Worm (Caenorhabditis elegans) whole organism, young adult: ENCODE data around the gene hmg-5.

Source experiments
- F37B4.10 ChIP-seq: fragments of 200-800 bp; sonication (Bioruptor generic); IDR thresholded peaks from 2 replicates; pipeline ENCODE4 v1.3.6; 2022; ENCODE audit warnings: missing genetic modification characterization, missing compliant biosample characterization
- F55B11.4 ChIP-seq: sonication (generic microtip); optimal IDR thresholded peaks from 2 replicates; lab custom pipeline; 2016; ENCODE audit warnings: missing compliant biosample characterization, missing genetic modification characterization, borderline replicate concordance; ENCODE audit not compliant: insufficient read depth
- hmg-1.2 ChIP-seq: fragments of 200-800 bp; sonication (Bioruptor generic); IDR thresholded peaks from 2 replicates; pipeline ENCODE4 v1.3.6; 2022; ENCODE audit warnings: missing genetic modification reagents, missing genetic modification characterization, missing compliant biosample characterization
- lsl-1 ChIP-seq: fragments of 200-800 bp; sonication (Bioruptor generic); optimal IDR thresholded peaks from 2 replicates; lab custom pipeline; 2018; ENCODE audit warnings: mild to moderate bottlenecking, missing genetic modification characterization, moderate library complexity, missing compliant biosample characterization
- snpc-1.3 ChIP-seq: sonication (generic microtip); optimal IDR thresholded peaks from 2 replicates; lab custom pipeline; 2017; ENCODE audit warnings: missing genetic modification characterization, mild to moderate bottlenecking, missing compliant biosample characterization, antibody characterized with exemption, moderate library complexity, missing genotype, missing genetic modification reagents; ENCODE audit not compliant: insufficient read depth
- snpc-4 ChIP-seq, 5 experiments: fragments of 150-350 bp in 1 of 5; sonication (generic microtip) in 4 of 5; optimal IDR thresholded peaks; 2 replicates each; lab custom pipeline; 2014 to 2018; ENCODE audit warnings: missing genetic modification characterization in 5 of 5, missing biosample characterization in 3 of 5, antibody characterized with exemption in 2 of 5, mild to moderate bottlenecking in 2 of 5, missing compliant biosample characterization in 2 of 5, missing genotype in 2 of 5, moderate library complexity in 2 of 5, missing genetic modification reagents in 1 of 5
- sptf-2 ChIP-seq: fragments of 200-800 bp; sonication (Bioruptor generic); optimal IDR thresholded peaks from 2 replicates; lab custom pipeline; 2018; ENCODE audit warnings: mild to moderate bottlenecking, missing genetic modification characterization, missing compliant biosample characterization

- TF ChIP-seq snpc-1.3 (tag; lab: Kevin White, UChicago): no peak
- TF ChIP-seq F55B11.4 (tag; lab: Kevin White, UChicago): no peak
- TF ChIP-seq sptf-2: no peak
- TF ChIP-seq hmg-1.2 (GFP tag; lab: Robert Waterston, UW): no peak
- TF ChIP-seq F37B4.10 (GFP tag; lab: Robert Waterston, UW): no peak
- no peak for TF ChIP-seq snpc-4 (GFP tag; optimal IDR thresholded peaks at IDR 0.05; lab: Kevin White, UChicago)
- no peak for TF ChIP-seq snpc-4 (tag; optimal IDR thresholded peaks at IDR 0.05; lab: Kevin White, UChicago)
- no peak for TF ChIP-seq lsl-1 (GFP tag; lab: Kevin White, UChicago)
These were observed 40.6 kb downstream of the hmg-5 start for ce11 chrIV:7605413-7605812.
